Fruit fly (Drosophila melanogaster) whole organism, prepupa: ENCODE measurements around the gene D2hgdh.

Experiments used
- CG10669 ChIP-seq: fragments of 200-800 bp; sonication (Bioruptor generic); optimal IDR thresholded peaks from 3 replicates; lab custom pipeline; 2018; ENCODE audit warnings: missing biosample characterization, mild to moderate bottlenecking, missing genetic modification characterization, moderate library complexity
- CG11294 ChIP-seq: fragments of 200-800 bp; sonication (Bioruptor generic); IDR thresholded peaks from 2 replicates; pipeline ENCODE4 v1.3.6; 2022; ENCODE audit warnings: missing biosample characterization, missing genetic modification characterization
- CG11902 ChIP-seq: fragments of 200-800 bp; sonication (Bioruptor generic); optimal IDR thresholded peaks from 3 replicates; lab custom pipeline; 2016; ENCODE audit warnings: missing biosample characterization, missing genetic modification characterization
- CG1621 ChIP-seq: fragments of 200-800 bp; sonication (Bioruptor generic); optimal IDR thresholded peaks from 3 replicates; lab custom pipeline; 2018; ENCODE audit warnings: missing biosample characterization, mild to moderate bottlenecking, missing genetic modification characterization
- CG16779 ChIP-seq: fragments of 200-800 bp; sonication (Bioruptor generic); optimal IDR thresholded peaks from 3 replicates; lab custom pipeline; 2017; ENCODE audit warnings: missing biosample characterization, mild to moderate bottlenecking, missing genetic modification characterization
- CG3032 ChIP-seq: fragments of 200-800 bp; optimal IDR thresholded peaks from 2 replicates; lab custom pipeline; 2019; ENCODE audit warnings: missing biosample characterization, mild to moderate bottlenecking, missing genetic modification characterization, moderate library complexity
- CG32006 ChIP-seq: fragments of 200-800 bp; sonication (Bioruptor generic); optimal IDR thresholded peaks from 3 replicates; lab custom pipeline; 2017; ENCODE audit warnings: missing biosample characterization, mild to moderate bottlenecking, missing genetic modification characterization
- CG4318 ChIP-seq: fragments of 200-800 bp; sonication (Bioruptor generic); optimal IDR thresholded peaks from 3 replicates; lab custom pipeline; 2017; ENCODE audit warnings: missing biosample characterization, mild to moderate bottlenecking, missing genetic modification characterization
- CG6276 ChIP-seq: fragments of 200-800 bp; sonication (Bioruptor generic); optimal IDR thresholded peaks from 2 replicates; lab custom pipeline; 2017; ENCODE audit warnings: missing biosample characterization, mild to moderate bottlenecking, missing genetic modification characterization
- CG6792 ChIP-seq: fragments of 200-800 bp; sonication (Bioruptor generic); optimal IDR thresholded peaks from 3 replicates; lab custom pipeline; 2016; ENCODE audit warnings: missing biosample characterization, missing genetic modification characterization
- CG6854 ChIP-seq: fragments of 200-800 bp; sonication (Bioruptor generic); optimal IDR thresholded peaks from 2 replicates; lab custom pipeline; 2017; ENCODE audit warnings: missing biosample characterization, mild to moderate bottlenecking, missing genetic modification characterization
- CG7368 ChIP-seq: fragments of 200-800 bp; sonication (Bioruptor generic); optimal IDR thresholded peaks from 3 replicates; lab custom pipeline; 2016; ENCODE audit warnings: missing biosample characterization, missing genetic modification characterization
- CG8119 ChIP-seq: fragments of 200-800 bp; sonication (Bioruptor generic); IDR thresholded peaks from 3 replicates; pipeline ENCODE4 v1.3.6; 2022; ENCODE audit warnings: missing biosample characterization, missing genetic modification characterization
- CG9139 ChIP-seq: fragments of 200-800 bp; sonication (Bioruptor generic); optimal IDR thresholded peaks from 3 replicates; lab custom pipeline; 2017; ENCODE audit warnings: missing biosample characterization, mild to moderate bottlenecking, missing genetic modification characterization
- Ets96B ChIP-seq: fragments of 200-800 bp; optimal IDR thresholded peaks from 2 replicates; lab custom pipeline; 2019; ENCODE audit warnings: missing biosample characterization, mild to moderate bottlenecking, missing genetic modification characterization, moderate library complexity
- Gug ChIP-seq: fragments of 200-800 bp; sonication (Bioruptor generic); IDR thresholded peaks from 2 replicates; pipeline ENCODE4 v1.3.6; 2022; ENCODE audit warnings: missing biosample characterization, missing genetic modification characterization
- Hr39 ChIP-seq: fragments of 200-800 bp; sonication (Bioruptor generic); optimal IDR thresholded peaks from 2 replicates; lab custom pipeline; 2016; ENCODE audit warnings: missing biosample characterization, missing genetic modification characterization
- Hr4 ChIP-seq: fragments of 200-800 bp; sonication (Bioruptor generic); optimal IDR thresholded peaks from 3 replicates; lab custom pipeline; 2016; ENCODE audit warnings: missing biosample characterization, missing genetic modification characterization
- Met ChIP-seq: fragments of 200-800 bp; sonication (Bioruptor generic); optimal IDR thresholded peaks from 3 replicates; lab custom pipeline; 2016; ENCODE audit warnings: missing biosample characterization, missing genetic modification characterization
- OdsH ChIP-seq: fragments of 200-800 bp; sonication (Bioruptor generic); optimal IDR thresholded peaks from 3 replicates; lab custom pipeline; 2016; ENCODE audit warnings: missing biosample characterization, missing genetic modification characterization
- Smox ChIP-seq: fragments of 200-800 bp; sonication (Bioruptor generic); optimal IDR thresholded peaks from 3 replicates; lab custom pipeline; 2016; ENCODE audit warnings: missing biosample characterization, missing genetic modification characterization
- Sox14 ChIP-seq: fragments of 200-800 bp; sonication (Bioruptor generic); optimal IDR thresholded peaks from 3 replicates; lab custom pipeline; 2016; ENCODE audit warnings: missing biosample characterization, missing genetic modification characterization
- Sox15 ChIP-seq: fragments of 200-800 bp; sonication (Bioruptor generic); optimal IDR thresholded peaks from 3 replicates; lab custom pipeline; 2016; ENCODE audit warnings: missing biosample characterization, missing genetic modification characterization
- achi ChIP-seq: fragments of 200-800 bp; sonication (Bioruptor generic); optimal IDR thresholded peaks from 3 replicates; lab custom pipeline; 2016; ENCODE audit warnings: missing biosample characterization, missing genetic modification characterization
- acj6 ChIP-seq: fragments of 200-800 bp; sonication (Bioruptor generic); optimal IDR thresholded peaks from 3 replicates; lab custom pipeline; 2016; ENCODE audit warnings: missing biosample characterization, missing genetic modification characterization
- cyc ChIP-seq: fragments of 200-800 bp; sonication (Bioruptor generic); optimal IDR thresholded peaks from 3 replicates; lab custom pipeline; 2016; ENCODE audit warnings: missing biosample characterization, missing genetic modification characterization
- dac ChIP-seq: fragments of 200-800 bp; sonication (Bioruptor generic); optimal IDR thresholded peaks from 2 replicates; lab custom pipeline; 2017; ENCODE audit warnings: missing biosample characterization, mild to moderate bottlenecking, missing genetic modification characterization
- dsx ChIP-seq: fragments of 200-800 bp; optimal IDR thresholded peaks from 3 replicates; lab custom pipeline; 2019; ENCODE audit warnings: missing biosample characterization, mild to moderate bottlenecking, missing genetic modification characterization, moderate library complexity; ENCODE audit not compliant: poor library complexity, severe bottlenecking
- eg ChIP-seq: fragments of 200-800 bp; sonication (Bioruptor generic); IDR thresholded peaks from 3 replicates; pipeline ENCODE4 v1.3.6; 2022; ENCODE audit warnings: missing biosample characterization, missing genetic modification characterization
- esn ChIP-seq: fragments of 200-800 bp; sonication (Bioruptor generic); optimal IDR thresholded peaks from 2 replicates; lab custom pipeline; 2016; ENCODE audit warnings: missing biosample characterization, mild to moderate bottlenecking, missing genetic modification characterization, moderate library complexity
- fd59A ChIP-seq: fragments of 200-800 bp; sonication (Bioruptor generic); optimal IDR thresholded peaks from 2 replicates; lab custom pipeline; 2017; ENCODE audit warnings: missing biosample characterization, mild to moderate bottlenecking, missing genetic modification characterization, missing genetic modification reagents
- fd85E ChIP-seq: fragments of 200-800 bp; sonication (Bioruptor generic); optimal IDR thresholded peaks from 3 replicates; lab custom pipeline; 2016; ENCODE audit warnings: missing biosample characterization, missing genetic modification characterization
- fkh ChIP-seq: fragments of 200-800 bp; sonication (Bioruptor generic); optimal IDR thresholded peaks from 3 replicates; lab custom pipeline; 2017; ENCODE audit warnings: missing biosample characterization, mild to moderate bottlenecking, missing genetic modification characterization, moderate library complexity
- pdm3 ChIP-seq: fragments of 200-800 bp; sonication (Bioruptor generic); optimal IDR thresholded peaks from 3 replicates; lab custom pipeline; 2016; ENCODE audit warnings: missing biosample characterization, missing genetic modification characterization
- salr ChIP-seq, 2 experiments: fragments of 200-800 bp; sonication (Bioruptor generic); optimal IDR thresholded peaks; 3 replicates each; lab custom pipeline; 2016 to 2018; ENCODE audit warnings: missing biosample characterization in 2 of 2, missing genetic modification characterization in 2 of 2, mild to moderate bottlenecking in 1 of 2
- spab ChIP-seq: fragments of 200-800 bp; sonication (Bioruptor generic); optimal IDR thresholded peaks from 2 replicates; lab custom pipeline; 2017; ENCODE audit warnings: missing biosample characterization, mild to moderate bottlenecking, missing genetic modification characterization, missing genetic modification reagents
- ss ChIP-seq, 2 experiments: fragments of 200-800 bp; sonication (Bioruptor generic); optimal IDR thresholded peaks; 2 replicates in 1 of 2; 3 replicates in 1 of 2; lab custom pipeline; 2017 to 2018; ENCODE audit warnings: mild to moderate bottlenecking in 2 of 2, missing biosample characterization in 2 of 2, missing genetic modification characterization in 2 of 2, moderate library complexity in 1 of 2
- svp ChIP-seq: fragments of 200-800 bp; sonication (Bioruptor generic); peaks from one replicate; lab custom pipeline; 2016; ENCODE audit warnings: missing biosample characterization, missing genetic modification characterization
- topi ChIP-seq: fragments of 200-800 bp; sonication (Bioruptor generic); optimal IDR thresholded peaks from 3 replicates; lab custom pipeline; 2016; ENCODE audit warnings: missing biosample characterization, missing genetic modification characterization
- vri ChIP-seq: fragments of 200-800 bp; sonication (Bioruptor generic); optimal IDR thresholded peaks from 3 replicates; lab custom pipeline; 2016; ENCODE audit warnings: missing biosample characterization, mild to moderate bottlenecking, missing genetic modification characterization

D2hgdh gene

DNA sequence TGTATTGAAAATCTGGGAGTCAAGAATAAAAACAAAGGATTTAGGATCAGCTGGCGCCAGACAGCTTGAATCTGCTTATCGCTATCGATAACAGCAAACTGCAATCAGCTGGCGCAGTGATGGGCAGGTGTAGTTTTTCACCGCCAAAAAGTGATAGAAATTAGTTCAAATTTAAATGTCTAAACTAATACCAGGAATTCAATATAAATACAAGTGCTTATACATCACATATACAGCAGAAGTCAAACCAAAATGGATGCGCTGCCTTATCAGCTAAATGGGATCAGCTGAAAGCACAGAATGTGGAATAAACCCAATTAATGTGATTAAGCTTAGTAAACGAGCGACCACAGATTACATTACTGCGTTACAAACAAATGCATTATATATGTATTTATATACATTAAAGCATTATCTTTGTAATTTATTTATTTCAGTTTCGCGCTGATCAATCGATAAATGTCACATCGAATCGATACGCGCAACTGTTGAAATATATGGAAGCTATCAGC, 39.5 kb downstream of the D2hgdh start, which contains the start of gene pn:
Gene pn (plus strand): TSS at position 462 of the 512 bp plus-strand sequence.
- TF ChIP-seq CG7368, result no peak
- TF ChIP-seq Hr4, result no peak
- no peak for TF ChIP-seq CG11902 (GFP tag; lab: Kevin White, UChicago)
- TF ChIP-seq esn, result peak; percentile 9
- TF ChIP-seq CG11294 (GFP tag; lab: Robert Waterston, UW), result no peak
- no peak for TF ChIP-seq fkh
- peak; percentile 78 for TF ChIP-seq svp (GFP tag; lab: Kevin White, UChicago)
- TF ChIP-seq vri (GFP tag; lab: Kevin White, UChicago), result no peak
- TF ChIP-seq Smox (GFP tag; lab: Kevin White, UChicago), result no peak
- no peak for TF ChIP-seq ss (GFP tag; optimal IDR thresholded peaks at IDR 0.05; lab: Kevin White, UChicago)
- no peak for TF ChIP-seq pdm3 (GFP tag; lab: Kevin White, UChicago)
- peak; percentile 2 for TF ChIP-seq CG3032 (tag; lab: Kevin White, UChicago)
- no peak for TF ChIP-seq CG9139 (GFP tag; lab: Kevin White, UChicago)
- no peak for TF ChIP-seq achi (GFP tag; lab: Kevin White, UChicago)

DNA sequence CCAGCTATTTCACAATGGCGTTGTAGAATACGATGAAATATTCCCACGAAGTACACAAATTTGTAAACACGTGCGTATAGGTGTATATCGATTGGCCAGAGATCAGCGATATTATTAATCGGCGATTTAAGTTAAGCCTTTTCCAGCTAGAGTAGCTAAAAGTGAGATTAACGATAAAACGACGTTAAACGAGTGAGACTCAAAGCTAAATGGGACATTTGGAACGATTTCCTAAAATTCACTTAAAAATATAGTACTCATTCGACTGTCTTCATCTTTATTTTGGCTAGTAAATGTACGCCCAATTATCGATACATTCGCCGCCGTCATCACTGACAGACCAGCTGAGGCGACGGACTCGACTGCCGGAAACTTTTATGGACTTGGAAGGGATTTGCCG, 43.3 kb downstream of the D2hgdh start, which contains the start of the genes Nmd3 and CG17776:
Gene Nmd3 (minus strand): TSS at position 106 of the 400 bp plus-strand sequence.
Gene CG17776 (plus strand): TSS at position 163 of the 400 bp plus-strand sequence.
- TF ChIP-seq cyc (peak; percentile 32), svp (GFP tag; lab: Kevin White, UChicago) (peak; percentile 28), fd59A (GFP tag; lab: Kevin White, UChicago) (no peak), esn (peak; percentile 1), Sox14 (GFP tag; lab: Kevin White, UChicago) (peak; percentile 15), CG1621 (tag; lab: Kevin White, UChicago) (peak; percentile 81), CG3032 (tag; lab: Kevin White, UChicago) (peak; percentile 12), Gug (GFP tag; lab: Robert Waterston, UW) (no peak), eg (GFP tag; lab: Robert Waterston, UW) (no peak)

DNA sequence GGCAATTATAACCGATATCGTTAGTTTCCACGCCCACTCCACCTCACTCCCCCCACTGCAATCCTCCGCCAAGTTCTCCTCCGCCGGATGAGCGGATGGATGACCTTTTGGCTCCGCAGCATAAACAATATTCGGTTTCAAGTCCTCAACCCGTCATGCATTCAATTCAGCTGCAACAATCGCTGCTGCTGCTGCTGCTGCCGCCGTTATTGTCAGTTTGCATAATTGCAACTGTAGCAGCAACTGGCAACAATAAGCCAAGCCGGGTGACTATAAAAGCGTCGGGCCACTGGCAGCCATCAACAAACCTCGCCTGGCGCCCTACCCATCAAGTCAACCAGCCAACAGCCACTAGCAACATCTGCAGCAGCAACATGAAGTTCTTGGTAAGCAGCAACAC, 45.3 kb downstream of the D2hgdh start, which contains the start of gene CG17777:
Gene CG17777 (plus strand): TSS at position 301 of the 400 bp plus-strand sequence.
- TF ChIP-seq pdm3 (GFP tag; lab: Kevin White, UChicago) (no peak), dac (GFP tag; lab: Kevin White, UChicago) (no peak), CG10669 (no peak), svp (GFP tag; lab: Kevin White, UChicago) (no peak), fd85E (GFP tag; lab: Kevin White, UChicago) (no peak), Hr39 (GFP tag; lab: Kevin White, UChicago) (no peak), CG16779 (tag; lab: Kevin White, UChicago) (no peak), CG6854 (GFP tag; lab: Kevin White, UChicago) (no peak), CG8119 (GFP tag; lab: Robert Waterston, UW) (no peak), Ets96B (tag; lab: Kevin White, UChicago) (no peak), CG11294 (GFP tag; lab: Robert Waterston, UW) (no peak), eg (GFP tag; lab: Robert Waterston, UW) (no peak), esn (no peak), Sox14 (GFP tag; lab: Kevin White, UChicago) (no peak)

DNA sequence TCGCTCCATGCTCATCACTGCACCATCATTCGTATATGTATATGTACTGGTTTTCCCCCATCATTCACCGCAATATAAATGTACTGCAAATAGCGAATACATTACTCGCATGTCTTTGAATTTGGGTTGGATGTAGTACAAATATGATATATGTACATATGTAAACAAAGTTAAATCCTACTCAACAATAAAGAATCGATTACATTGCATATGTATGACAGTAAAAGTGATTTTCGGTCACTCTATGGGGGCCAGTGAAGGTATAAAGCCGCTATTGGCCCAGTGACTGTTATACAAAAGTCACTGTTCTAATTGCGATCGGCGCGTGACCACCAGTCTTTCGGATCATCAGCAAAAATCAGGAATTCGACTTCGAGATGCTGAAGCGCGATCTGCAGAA, 46.2 kb downstream of the D2hgdh start, which contains the start of gene CG3457:
Gene CG3457 (plus strand): TSS at position 301 of the 400 bp plus-strand sequence.
- TF ChIP-seq CG32006 (GFP tag; lab: Kevin White, UChicago) (no peak), achi (GFP tag; lab: Kevin White, UChicago) (no peak), Sox15 (GFP tag; lab: Kevin White, UChicago) (no peak), CG6792 (GFP tag; lab: Kevin White, UChicago) (no peak), fkh (no peak), Met (GFP tag; lab: Kevin White, UChicago) (no peak), CG6276 (GFP tag; lab: Kevin White, UChicago) (no peak), OdsH (GFP tag; lab: Kevin White, UChicago) (no peak), dsx (no peak), CG9139 (GFP tag; lab: Kevin White, UChicago) (no peak), topi (GFP tag; lab: Kevin White, UChicago) (no peak), spab (no peak), salr (GFP tag; optimal IDR thresholded peaks at IDR 0.05; lab: Kevin White, UChicago) (no peak), CG4318 (GFP tag; lab: Kevin White, UChicago) (no peak), CG1621 (tag; lab: Kevin White, UChicago) (no peak), Gug (GFP tag; lab: Robert Waterston, UW) (no peak), CG10669 (no peak), acj6 (no peak), cyc (no peak)
